Fruit fly (Drosophila melanogaster): Measurements from ENCODE around the gene Sr-CIV.

DNA sequence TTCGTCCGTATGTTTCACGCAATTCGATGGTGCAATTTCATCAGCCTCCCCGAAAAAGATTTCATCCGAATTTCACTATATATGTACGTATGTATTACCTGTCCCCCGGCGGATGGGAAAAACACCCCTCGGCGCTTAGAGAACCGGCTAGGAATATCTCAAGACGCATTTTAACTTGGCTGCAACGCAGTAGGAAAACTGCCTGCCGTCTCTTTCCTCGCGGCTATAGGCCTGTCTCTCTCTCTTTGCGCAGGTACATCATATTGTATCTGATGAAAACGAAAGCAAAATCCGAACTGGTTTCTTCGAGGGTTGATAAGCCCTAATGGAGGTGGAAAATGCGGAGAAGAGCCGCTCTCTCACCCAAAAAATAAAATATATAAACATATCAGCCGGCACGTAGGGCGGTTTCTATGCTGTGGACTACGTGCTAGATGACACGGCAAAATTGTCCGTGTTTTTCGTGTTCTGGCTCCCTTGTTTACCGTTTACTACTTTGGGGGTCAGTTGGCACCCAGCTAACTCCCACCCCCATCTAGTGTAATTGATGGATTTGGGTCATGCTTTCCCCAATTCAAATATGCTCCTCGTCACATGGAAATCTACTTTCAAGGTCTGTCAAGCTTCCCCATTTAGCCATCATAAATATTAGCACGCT lies 47.3 kb downstream of the Sr-CIV start:
- TF ChIP-seq CG8478 (optimal IDR thresholded peaks at IDR 0.05) = no peak
- no peak for TF ChIP-seq CTCF (optimal IDR thresholded peaks at IDR 0.05)
